Worm (Caenorhabditis elegans) whole organism, mixed stage, embryonic: ENCODE results near the gene suds-3.

Experiments used
- nhr-237 ChIP-seq: fragments of 150-350 bp; optimal IDR thresholded peaks from 2 replicates; lab custom pipeline; 2014; ENCODE audit warnings: missing biosample characterization, missing genetic modification characterization
- unc-62 ChIP-seq: fragments of 150-350 bp; optimal IDR thresholded peaks from 2 replicates; lab custom pipeline; 2014; ENCODE audit warnings: missing biosample characterization, missing genetic modification reagents, missing genetic modification characterization

DNA sequence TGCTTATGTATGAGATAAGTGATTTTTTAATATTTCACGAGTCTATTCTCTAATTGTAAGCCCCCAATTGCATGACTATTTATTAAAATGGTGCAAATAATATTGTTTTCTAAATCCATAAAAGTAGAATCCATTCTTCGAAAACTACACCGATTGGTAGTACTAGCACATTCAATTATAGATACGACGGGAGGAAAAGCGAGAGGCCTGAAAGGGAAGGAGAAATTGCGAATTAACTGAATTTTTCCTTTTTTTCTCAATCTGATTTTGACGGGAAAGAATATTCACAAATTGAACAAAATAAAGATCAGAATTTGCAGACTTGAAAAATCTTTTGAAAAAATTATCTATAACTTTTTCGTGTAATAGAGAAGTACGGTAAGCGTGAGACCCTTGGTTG is 46.4 kb downstream of the suds-3 start:
- TF ChIP-seq unc-62 (GFP tag; lab: Kevin White, UChicago) (no peak), nhr-237 (tag; lab: Kevin White, UChicago) (no peak)
